Fruit fly (Drosophila melanogaster): ENCODE measurements around the gene CG18549.
A peak's percentile ranks its signal among the peaks of the same experiment; 100 is the strongest.

Gene CG18549

DNA sequence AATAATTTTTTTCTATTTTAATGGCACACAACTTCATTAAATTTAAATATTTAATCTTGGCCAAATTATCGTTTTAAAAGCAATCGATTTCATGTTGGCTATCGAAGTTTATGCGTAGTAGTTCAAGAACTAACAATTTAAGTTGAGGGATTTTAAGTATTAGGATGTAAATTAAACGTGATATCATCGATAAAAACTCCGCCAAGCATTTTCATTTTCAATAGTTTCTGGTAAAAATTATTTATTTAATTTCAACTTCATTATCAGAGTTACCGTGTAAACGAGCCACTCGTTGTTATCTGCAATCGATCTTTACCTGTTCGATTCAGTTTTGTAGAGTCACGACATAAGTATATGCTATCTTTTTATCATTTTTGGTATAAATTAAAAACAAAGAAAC, 46.2 kb upstream of the CG18549 start (continued):
- TF ChIP-seq sc (optimal IDR thresholded peaks at IDR 0.05), result no peak
- peak; percentile 94 for TF ChIP-seq sc (GFP tag; optimal IDR thresholded peaks at IDR 0.05)
- peak; percentile 96 for TF ChIP-seq CG1529 (GFP tag; optimal IDR thresholded peaks at IDR 0.05)
- TF ChIP-seq z (GFP tag; IDR thresholded peaks at IDR 0.05), result peak; percentile 72; the same call in 1 of the 3 replicates
- peak; percentile 99 for TF ChIP-seq dmrt11E (tag; optimal IDR thresholded peaks at IDR 0.05)
- TF ChIP-seq NfI (GFP tag; optimal IDR thresholded peaks at IDR 0.05), result peak; percentile 97
- peak; percentile 98 for TF ChIP-seq nerfin-1 (tag; optimal IDR thresholded peaks at IDR 0.05)
- peak; percentile 99 for TF ChIP-seq Meics (GFP tag; optimal IDR thresholded peaks at IDR 0.05)
- TF ChIP-seq Lhr (GFP tag; optimal IDR thresholded peaks at IDR 0.05), result peak; percentile 92
- peak; percentile 64; the same call in 2 of the 4 replicates for TF ChIP-seq Gug (GFP tag; IDR thresholded peaks at IDR 0.05)
- TF ChIP-seq jigr1 (GFP tag; IDR thresholded peaks at IDR 0.05), result peak; percentile 76; the same call in 2 of the 3 replicates
- peak; percentile 84 for TF ChIP-seq CG11093 (GFP tag; IDR thresholded peaks at IDR 0.05)
- peak; percentile 92 for TF ChIP-seq exex (tag; optimal IDR thresholded peaks at IDR 0.05)
- TF ChIP-seq BEAF-32 (GFP tag; optimal IDR thresholded peaks at IDR 0.05), result peak; percentile 46
- TF ChIP-seq ATbp (GFP tag; optimal IDR thresholded peaks at IDR 0.05), result peak; percentile 99
- TF ChIP-seq CG9727 (GFP tag; optimal IDR thresholded peaks at IDR 0.05), result peak; percentile 98
- TF ChIP-seq crc (GFP tag; optimal IDR thresholded peaks at IDR 0.05), result peak; percentile 91
- peak; percentile 95 for TF ChIP-seq E2f1 (GFP tag; IDR thresholded peaks at IDR 0.05)
- peak; percentile 90 for TF ChIP-seq dati (GFP tag; IDR thresholded peaks at IDR 0.05)
- peak; percentile 91 for TF ChIP-seq NC2α (GFP tag; optimal IDR thresholded peaks at IDR 0.05)
- peak; percentile 99 for TF ChIP-seq CG18599 (GFP tag; optimal IDR thresholded peaks at IDR 0.05)
- peak; percentile 100 for TF ChIP-seq CG34376 (GFP tag; optimal IDR thresholded peaks at IDR 0.05)
- peak; percentile 76 for TF ChIP-seq pfk (GFP tag; optimal IDR thresholded peaks at IDR 0.05)
- TF ChIP-seq CG6254 (GFP tag; optimal IDR thresholded peaks at IDR 0.05), result peak; percentile 98
- peak; percentile 92 for TF ChIP-seq mam (GFP tag; optimal IDR thresholded peaks at IDR 0.05)
- TF ChIP-seq Camta (GFP tag; optimal IDR thresholded peaks at IDR 0.05), result peak; percentile 96
- TF ChIP-seq CG3065 (GFP tag; optimal IDR thresholded peaks at IDR 0.05), result peak; percentile 89
- TF ChIP-seq sd (tag; optimal IDR thresholded peaks at IDR 0.05), result peak; percentile 88
- TF ChIP-seq Dip3 (GFP tag; optimal IDR thresholded peaks at IDR 0.05), result peak; percentile 91
- peak; percentile 95 for TF ChIP-seq CG10274 (GFP tag; optimal IDR thresholded peaks at IDR 0.05)
- TF ChIP-seq CG10431 (GFP tag; optimal IDR thresholded peaks at IDR 0.05), result peak; percentile 93
- peak; percentile 99 for TF ChIP-seq NC2β (GFP tag; optimal IDR thresholded peaks at IDR 0.05)
- peak; percentile 98 for TF ChIP-seq salm (tag; optimal IDR thresholded peaks at IDR 0.05)

DNA sequence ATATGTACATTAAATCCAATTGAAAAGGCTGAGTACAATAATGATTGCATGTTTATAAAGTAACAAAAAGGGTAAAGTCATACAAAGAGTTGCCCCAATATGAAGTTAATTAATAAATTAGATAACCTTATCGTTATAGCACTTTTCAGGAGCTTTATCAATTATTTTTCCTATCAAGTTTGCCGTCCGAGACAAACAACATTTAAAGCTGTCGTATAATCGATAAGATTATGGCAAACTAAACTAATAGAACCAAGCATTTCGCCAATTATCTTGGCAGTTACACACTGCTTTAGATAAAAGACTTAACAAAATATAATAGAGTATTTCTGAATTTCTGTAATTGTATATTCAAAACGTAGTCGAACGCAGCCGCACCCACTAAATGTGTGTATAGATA, 44.0 kb upstream of the CG18549 start:
- TF ChIP-seq slp2 (GFP tag; optimal IDR thresholded peaks at IDR 0.05) (no peak), pros (GFP tag; optimal IDR thresholded peaks at IDR 0.05) (no peak), Vsx1 (GFP tag; optimal IDR thresholded peaks at IDR 0.05) (peak; percentile 48), Sry-δ (GFP tag; optimal IDR thresholded peaks at IDR 0.05) (no peak), CrebB (tag; optimal IDR thresholded peaks at IDR 0.05) (no peak), CG12744 (GFP tag; optimal IDR thresholded peaks at IDR 0.05) (no peak), Stat92E (GFP tag; optimal IDR thresholded peaks at IDR 0.05) (no peak), ci (GFP tag; IDR thresholded peaks at IDR 0.05) (no peak), D19A (tag; optimal IDR thresholded peaks at IDR 0.05) (peak; percentile 3), exex (tag; optimal IDR thresholded peaks at IDR 0.05) (peak; percentile 92), CG14667 (GFP tag; IDR thresholded peaks at IDR 0.05) (no peak), toy (GFP tag; IDR thresholded peaks at IDR 0.05) (no peak), sens (GFP tag) (peak; percentile 49), CG34376 (GFP tag; optimal IDR thresholded peaks at IDR 0.05) (peak; percentile 54), mirr (GFP tag; optimal IDR thresholded peaks at IDR 0.05) (peak; percentile 91), Elba2 (GFP tag; optimal IDR thresholded peaks at IDR 0.05) (no peak), salm (tag; optimal IDR thresholded peaks at IDR 0.05) (peak; percentile 2), Hey (tag; optimal IDR thresholded peaks at IDR 0.05) (no peak), tap (tag; optimal IDR thresholded peaks at IDR 0.05) (no peak), ftz-f1 (GFP tag; optimal IDR thresholded peaks at IDR 0.05) (no peak)

Measured in whole organism, embryonic.